Fruit fly (Drosophila melanogaster): ENCODE data around the gene CG13066.

DNA sequence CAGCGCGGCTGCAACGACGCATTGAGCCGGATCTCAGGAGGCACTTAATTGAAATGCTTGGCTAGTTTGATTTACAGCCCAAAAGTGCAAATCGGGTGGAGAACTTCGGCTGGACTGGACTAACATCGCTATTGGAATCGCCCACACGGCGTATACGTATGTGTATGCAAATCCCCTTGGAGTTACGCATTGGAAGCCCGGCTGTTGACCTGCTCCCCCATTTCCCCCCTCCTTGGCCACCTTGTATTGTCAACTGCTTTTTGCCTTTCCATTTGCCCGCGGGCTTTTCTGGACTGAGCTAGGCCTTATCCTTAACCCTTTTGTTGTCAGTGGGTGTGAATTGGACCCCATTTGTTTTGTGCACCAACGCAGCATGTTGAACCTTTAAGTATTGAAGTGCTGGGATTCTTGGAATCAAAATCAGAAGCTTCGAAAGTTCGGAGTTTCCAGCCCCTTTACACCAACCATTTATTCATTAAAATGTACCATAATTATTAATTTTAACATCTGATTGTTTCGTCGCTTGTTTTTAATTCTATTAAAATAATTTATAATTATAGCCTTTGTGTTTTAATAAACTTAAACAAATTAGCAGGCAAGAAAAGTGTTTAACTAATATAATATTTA, 2.8 kb downstream of the CG13066 start:
- TF ChIP-seq Xbp1 (GFP tag; optimal IDR thresholded peaks at IDR 0.05) (no peak), sd (tag; optimal IDR thresholded peaks at IDR 0.05) (no peak), ems (GFP tag; optimal IDR thresholded peaks at IDR 0.05) (no peak), Stat92E (GFP tag; optimal IDR thresholded peaks at IDR 0.05) (no peak)
